Fruit fly (Drosophila melanogaster) whole organism, embryonic: Measurements from ENCODE around the gene CG11975.

ENCODE experiments used
- CG10321 ChIP-seq: fragments of 200-800 bp; sonication (Bioruptor generic); IDR thresholded peaks from 2 replicates; pipeline ENCODE4 v1.3.6; 2022; ENCODE audit warnings: missing biosample characterization, missing genetic modification characterization
- CG11456 ChIP-seq: fragments of 200-800 bp; sonication (Bioruptor generic); IDR thresholded peaks from 3 replicates; pipeline ENCODE4 v1.3.6; 2022; ENCODE audit warnings: missing biosample characterization, missing genetic modification characterization
- CG11504 ChIP-seq: fragments of 200-800 bp; sonication (Bioruptor generic); optimal IDR thresholded peaks from 3 replicates; lab custom pipeline; 2019; ENCODE audit warnings: missing biosample characterization, mild to moderate bottlenecking, missing genetic modification characterization, moderate library complexity
- CG1233 ChIP-seq: fragments of 200-800 bp; sonication (Bioruptor generic); optimal IDR thresholded peaks from 4 replicates; lab custom pipeline; 2018; ENCODE audit warnings: missing biosample characterization, mild to moderate bottlenecking, missing genetic modification characterization
- CG12659 ChIP-seq: fragments of 200-800 bp; sonication (Bioruptor generic); optimal IDR thresholded peaks from 3 replicates; lab custom pipeline; 2017; ENCODE audit warnings: mild to moderate bottlenecking, missing biosample characterization, missing genetic modification reagents, missing genetic modification characterization
- CG13894 ChIP-seq: fragments of 200-800 bp; sonication (Bioruptor generic); optimal IDR thresholded peaks from 3 replicates; lab custom pipeline; 2018; ENCODE audit warnings: missing biosample characterization, mild to moderate bottlenecking, missing genetic modification characterization, moderate library complexity
- CG1603 ChIP-seq: fragments of 200-800 bp; sonication (Bioruptor generic); optimal IDR thresholded peaks from 2 replicates; lab custom pipeline; 2019; ENCODE audit warnings: missing biosample characterization, mild to moderate bottlenecking, missing genetic modification characterization, moderate library complexity
- CG17568 ChIP-seq: fragments of 200-800 bp; sonication (Bioruptor generic); optimal IDR thresholded peaks from 2 replicates; lab custom pipeline; 2018; ENCODE audit warnings: missing biosample characterization, mild to moderate bottlenecking, missing genetic modification characterization, moderate library complexity
- CG2712 ChIP-seq: fragments of 200-800 bp; optimal IDR thresholded peaks from 3 replicates; lab custom pipeline; 2019; ENCODE audit warnings: missing biosample characterization, mild to moderate bottlenecking, missing genetic modification characterization, moderate library complexity
- CG31224 ChIP-seq: fragments of 200-800 bp; sonication (Bioruptor generic); IDR thresholded peaks from 2 replicates; pipeline ENCODE4 v1.3.6; 2022; ENCODE audit warnings: missing biosample characterization, missing genetic modification characterization
- CG32532 ChIP-seq: fragments of 200-800 bp; sonication (Bioruptor generic); IDR thresholded peaks from 2 replicates; pipeline ENCODE4 v1.3.6; 2022; ENCODE audit warnings: missing biosample characterization, missing genetic modification characterization
- CoRest ChIP-seq: fragments of 200-800 bp; sonication (Bioruptor generic); optimal IDR thresholded peaks from 3 replicates; lab custom pipeline; 2018; ENCODE audit warnings: missing biosample characterization, mild to moderate bottlenecking, missing genetic modification characterization, moderate library complexity
- CrebB ChIP-seq: fragments of 200-800 bp; sonication (Bioruptor generic); optimal IDR thresholded peaks from 3 replicates; lab custom pipeline; 2018; ENCODE audit warnings: missing biosample characterization, mild to moderate bottlenecking, missing genetic modification characterization
- Eip74EF ChIP-seq, 2 experiments: fragments of 200-800 bp in 1 of 2; fragments of >200 bp in 1 of 2; sonication (Bioruptor generic) in 1 of 2; optimal IDR thresholded peaks; 2 replicates each; lab custom pipeline; 2017 to 2019; ENCODE audit warnings: missing biosample characterization in 2 of 2, missing genetic modification characterization in 2 of 2, mild to moderate bottlenecking in 1 of 2, moderate library complexity in 1 of 2
- H15 ChIP-seq: fragments of 200-800 bp; sonication (Bioruptor generic); IDR thresholded peaks from 3 replicates; pipeline ENCODE4 v1.3.6; 2022; ENCODE audit warnings: missing biosample characterization, missing genetic modification characterization
- HHEX ChIP-seq: fragments of 200-800 bp; sonication (Bioruptor generic); optimal IDR thresholded peaks from 3 replicates; lab custom pipeline; 2017; ENCODE audit warnings: missing biosample characterization, mild to moderate bottlenecking, missing genetic modification characterization, missing genetic modification reagents
- HmgZ ChIP-seq: fragments of 200-800 bp; sonication (Bioruptor generic); optimal IDR thresholded peaks from 2 replicates; lab custom pipeline; 2018; ENCODE audit warnings: missing biosample characterization, mild to moderate bottlenecking, missing genetic modification characterization
- Hr51 ChIP-seq, 2 experiments: fragments of 200-800 bp; sonication (Bioruptor generic); optimal IDR thresholded peaks; 2 replicates in 1 of 2; 3 replicates in 1 of 2; lab custom pipeline; 2016 to 2018; ENCODE audit warnings: missing biosample characterization in 2 of 2, missing genetic modification characterization in 2 of 2, mild to moderate bottlenecking in 1 of 2, moderate library complexity in 1 of 2
- Nf-YC ChIP-seq: fragments of 200-800 bp; optimal IDR thresholded peaks from 3 replicates; lab custom pipeline; 2019; ENCODE audit warnings: missing biosample characterization, mild to moderate bottlenecking, missing genetic modification characterization, moderate library complexity
- Ptx1 ChIP-seq: fragments of 200-800 bp; sonication (Bioruptor generic); IDR thresholded peaks from 2 replicates; pipeline ENCODE4 v1.3.6; 2022; ENCODE audit warnings: missing biosample characterization, missing genetic modification characterization
- Scr ChIP-seq: fragments of 200-800 bp; sonication (Bioruptor generic); IDR thresholded peaks from 2 replicates; pipeline ENCODE4 v1.3.6; 2022; ENCODE audit warnings: missing biosample characterization, missing genetic modification characterization; ENCODE audit not compliant: partially characterized antibody
- ash1 ChIP-seq: fragments of 200-800 bp; sonication (Bioruptor generic); optimal IDR thresholded peaks from 2 replicates; lab custom pipeline; 2018; ENCODE audit warnings: missing biosample characterization, mild to moderate bottlenecking, missing genetic modification characterization
- bsh ChIP-seq, 2 experiments: fragments of 200-800 bp; sonication (Bioruptor generic); optimal IDR thresholded peaks; 2 replicates each; lab custom pipeline; 2017 to 2018; ENCODE audit warnings: mild to moderate bottlenecking in 2 of 2, missing biosample characterization in 2 of 2, missing genetic modification characterization in 2 of 2, moderate library complexity in 1 of 2
- chinmo ChIP-seq: fragments of 200-800 bp; sonication (Bioruptor generic); IDR thresholded peaks from 4 replicates; pipeline ENCODE4 v1.3.6; 2022; ENCODE audit warnings: missing biosample characterization, missing genetic modification characterization; ENCODE audit not compliant: partially characterized antibody
- crc ChIP-seq: fragments of 200-800 bp; sonication (Bioruptor generic); optimal IDR thresholded peaks from 2 replicates; lab custom pipeline; 2016; ENCODE audit warnings: missing biosample characterization, missing genetic modification characterization
- da ChIP-seq: fragments of 200-800 bp; sonication (Bioruptor generic); optimal IDR thresholded peaks from 2 replicates; lab custom pipeline; 2016; ENCODE audit warnings: missing biosample characterization, missing genetic modification characterization
- hbn ChIP-seq: fragments of 200-800 bp; sonication (Bioruptor generic); IDR thresholded peaks from 2 replicates; pipeline ENCODE4 v1.3.6; 2022; ENCODE audit warnings: missing biosample characterization, missing genetic modification characterization; ENCODE audit not compliant: partially characterized antibody
- insv ChIP-seq, 2 experiments: fragments of 200-800 bp; sonication (Bioruptor generic); optimal IDR thresholded peaks; 3 replicates each; lab custom pipeline; 2016 to 2018; ENCODE audit warnings: missing biosample characterization in 2 of 2, missing genetic modification characterization in 2 of 2
- lab ChIP-seq: fragments of 200-800 bp; sonication (Bioruptor generic); optimal IDR thresholded peaks from 3 replicates; lab custom pipeline; 2017; ENCODE audit warnings: missing biosample characterization, missing genetic modification characterization, mild to moderate bottlenecking, moderate library complexity, missing genetic modification reagents
- luna ChIP-seq: fragments of 200-800 bp; sonication (Bioruptor generic); optimal IDR thresholded peaks from 2 replicates; lab custom pipeline; 2016; ENCODE audit warnings: missing biosample characterization, missing genetic modification characterization
- mirr ChIP-seq: fragments of 200-800 bp; sonication (Bioruptor generic); optimal IDR thresholded peaks from 3 replicates; lab custom pipeline; 2018; ENCODE audit warnings: missing biosample characterization, mild to moderate bottlenecking, missing genetic modification characterization
- nerfin-2 ChIP-seq: fragments of 200-800 bp; sonication (Bioruptor generic); IDR thresholded peaks from 2 replicates; pipeline ENCODE4 v1.3.6; 2022; ENCODE audit warnings: missing biosample characterization, missing genetic modification characterization; ENCODE audit not compliant: partially characterized antibody
- nmo ChIP-seq: fragments of 200-800 bp; sonication (Bioruptor generic); optimal IDR thresholded peaks from 2 replicates; lab custom pipeline; 2018; ENCODE audit warnings: missing biosample characterization, mild to moderate bottlenecking, missing genetic modification characterization, moderate library complexity
- nom ChIP-seq: fragments of 200-800 bp; sonication (Bioruptor generic); optimal IDR thresholded peaks from 2 replicates; lab custom pipeline; 2017; ENCODE audit warnings: missing biosample characterization, missing genetic modification characterization, mild to moderate bottlenecking, moderate library complexity, missing genetic modification reagents
- psq ChIP-seq: fragments of 200-800 bp; sonication (Bioruptor generic); optimal IDR thresholded peaks from 2 replicates; lab custom pipeline; 2017; ENCODE audit warnings: missing biosample characterization, missing genetic modification characterization
- pzg ChIP-seq: fragments of 200-800 bp; sonication (Bioruptor generic); optimal IDR thresholded peaks from 3 replicates; lab custom pipeline; 2018; ENCODE audit warnings: missing biosample characterization, mild to moderate bottlenecking, missing genetic modification characterization, moderate library complexity
- ro ChIP-seq: fragments of 200-800 bp; sonication (Bioruptor generic); IDR thresholded peaks from 2 replicates; pipeline ENCODE4 v1.3.6; 2022; ENCODE audit warnings: missing biosample characterization, missing genetic modification characterization
- row ChIP-seq: fragments of 200-800 bp; sonication (Bioruptor generic); IDR thresholded peaks from 3 replicates; pipeline ENCODE4 v1.3.6; 2022; ENCODE audit warnings: missing biosample characterization, missing genetic modification characterization
- sd ChIP-seq: fragments of 200-800 bp; sonication (Bioruptor generic); optimal IDR thresholded peaks from 3 replicates; lab custom pipeline; 2018; ENCODE audit warnings: missing biosample characterization, mild to moderate bottlenecking, missing genetic modification characterization, moderate library complexity
- sens ChIP-seq: fragments of 200-800 bp; sonication (Bioruptor generic); peaks from one replicate; lab custom pipeline; 2016; ENCODE audit warnings: missing biosample characterization, missing genetic modification characterization
- seq ChIP-seq: fragments of 200-800 bp; sonication (Bioruptor generic); IDR thresholded peaks from 2 replicates; pipeline ENCODE4 v1.3.6; 2022; ENCODE audit warnings: missing biosample characterization, missing genetic modification characterization
- slou ChIP-seq: fragments of 200-800 bp; sonication (Bioruptor generic); optimal IDR thresholded peaks from 3 replicates; lab custom pipeline; 2016; ENCODE audit warnings: missing biosample characterization, missing genetic modification characterization
- unc-4 ChIP-seq: fragments of 200-800 bp; sonication (Bioruptor generic); IDR thresholded peaks from 2 replicates; pipeline ENCODE4 v1.3.6; 2022; ENCODE audit warnings: missing biosample characterization, missing genetic modification characterization; ENCODE audit not compliant: partially characterized antibody
- zen ChIP-seq: fragments of 200-800 bp; sonication (Bioruptor generic); optimal IDR thresholded peaks from 3 replicates; lab custom pipeline; 2018; ENCODE audit warnings: missing biosample characterization, mild to moderate bottlenecking, missing genetic modification characterization, moderate library complexity

Gene CG11975

DNA sequence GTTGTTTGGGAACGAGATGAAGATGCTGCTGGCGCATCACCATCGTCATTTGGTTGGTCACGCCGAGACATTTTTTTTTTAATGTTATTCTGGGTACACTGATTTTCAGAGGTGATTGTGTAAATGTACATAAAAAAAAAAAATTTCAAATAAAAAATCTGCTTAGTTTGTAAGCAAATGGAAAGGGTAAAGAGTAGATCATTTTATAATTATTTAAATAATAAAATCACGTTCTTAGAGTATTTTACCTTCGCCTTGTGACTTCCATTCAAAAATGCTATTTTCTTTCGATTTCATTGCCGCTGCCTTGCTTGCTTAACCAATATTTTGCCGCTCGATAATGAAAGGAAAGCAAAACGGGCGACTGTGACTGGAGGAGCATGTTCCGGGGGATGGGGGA is 14.3 kb upstream of the CG11975 start (continued):
- TF ChIP-seq CoRest (tag; lab: Kevin White, UChicago) (peak; percentile 54), ash1 (GFP tag; lab: Kevin White, UChicago) (no peak), nmo (GFP tag; lab: Kevin White, UChicago) (peak; percentile 45), CG11456 (GFP tag; lab: Robert Waterston, UW) (no peak), sens (no peak), bsh (GFP tag; optimal IDR thresholded peaks at IDR 0.05; lab: Kevin White, UChicago) (peak in 1 of 2 experiments; percentile 70), hbn (no peak), Hr51 (GFP tag; optimal IDR thresholded peaks at IDR 0.05; lab: Kevin White, UChicago) (peak in 1 of 2 experiments; percentile 44), H15 (GFP tag; lab: Robert Waterston, UW) (peak; percentile 63; the same call in 2 of the 3 replicates), da (GFP tag; lab: Kevin White, UChicago) (no peak)

DNA sequence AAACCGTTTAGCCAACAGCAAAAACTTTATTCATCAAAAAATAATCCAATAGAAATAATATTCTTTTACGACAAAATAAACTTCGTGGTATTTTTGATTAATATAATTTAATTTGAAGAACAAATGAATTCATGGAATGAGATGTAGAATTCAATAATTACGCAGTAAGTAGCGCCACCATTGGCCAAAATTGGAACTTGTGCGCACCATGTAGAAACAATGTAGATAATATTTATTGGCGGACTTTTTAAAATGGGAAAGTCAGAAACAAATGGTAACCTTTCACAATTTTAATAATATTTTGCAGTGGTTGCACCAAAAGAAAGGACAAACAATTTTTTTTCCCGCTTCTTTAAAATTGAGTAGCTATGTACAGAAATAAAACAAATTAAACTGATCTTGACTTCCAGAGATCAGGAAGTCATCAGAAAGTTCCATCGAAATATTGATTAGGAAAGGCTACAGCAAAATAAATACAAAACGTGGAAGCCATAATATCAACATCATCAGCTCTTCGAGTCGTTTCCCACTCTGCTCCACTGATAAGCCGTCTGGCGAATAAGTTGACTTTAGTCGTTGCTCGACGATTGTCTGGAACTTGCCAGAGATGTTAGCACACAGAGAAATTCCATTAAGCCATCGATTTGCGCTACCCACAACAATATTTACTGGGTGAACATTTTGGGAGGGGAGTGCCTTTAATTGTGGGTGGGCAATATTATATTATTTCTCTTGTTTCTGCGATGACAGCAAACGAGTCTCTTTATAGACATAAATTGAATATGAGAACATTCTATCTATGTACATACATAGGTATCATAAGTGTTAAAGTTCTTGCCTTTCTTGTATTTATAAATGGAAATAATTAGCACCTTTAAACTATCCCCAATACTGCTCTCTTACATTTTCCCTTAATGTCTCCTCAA is 12.9 kb upstream of the CG11975 start:
- TF ChIP-seq CG1233: peak; percentile 6
- no peak for TF ChIP-seq CG12659
- TF ChIP-seq insv (GFP tag; optimal IDR thresholded peaks at IDR 0.05; lab: Kevin White, UChicago): peak in 1 of 2 experiments; percentile 3
- TF ChIP-seq HHEX (GFP tag; lab: Kevin White, UChicago): no peak
- TF ChIP-seq ro: no peak
- peak; percentile 44; the same call in 1 of the 3 replicates for TF ChIP-seq row
- TF ChIP-seq CG32532 (GFP tag; lab: Robert Waterston, UW): peak; percentile 58; the same call in 1 of the 2 replicates
- TF ChIP-seq CG31224: no peak
- TF ChIP-seq Eip74EF (GFP tag; optimal IDR thresholded peaks at IDR 0.05; lab: Kevin White, UChicago): peak in 1 of 2 experiments; percentile 22
- TF ChIP-seq CG13894 (tag; lab: Kevin White, UChicago): peak; percentile 22
- no peak for TF ChIP-seq Ptx1 (GFP tag; lab: Robert Waterston, UW)
- TF ChIP-seq bsh (GFP tag; optimal IDR thresholded peaks at IDR 0.05; lab: Kevin White, UChicago): peak; percentile 8 to 11
- TF ChIP-seq CrebB (tag; lab: Kevin White, UChicago): no peak
- 0 out of 2 replicates have a peak, but pooled peaks have one; percentile 22 for TF ChIP-seq nerfin-2 (GFP tag; lab: Robert Waterston, UW)
- peak; percentile 14 for TF ChIP-seq pzg (GFP tag; lab: Kevin White, UChicago)
- TF ChIP-seq zen: peak; percentile 37
- TF ChIP-seq HmgZ (tag; lab: Kevin White, UChicago): peak; percentile 20
- peak; percentile 32 for TF ChIP-seq CG1603 (tag; lab: Kevin White, UChicago)
- TF ChIP-seq CG2712: peak; percentile 44
- TF ChIP-seq Nf-YC: peak; percentile 38
- peak; percentile 10 for TF ChIP-seq mirr (GFP tag; lab: Kevin White, UChicago)
- peak; percentile 31; the same call in 1 of the 4 replicates for TF ChIP-seq chinmo (GFP tag; lab: Robert Waterston, UW)
- peak; percentile 11 for TF ChIP-seq luna
- TF ChIP-seq seq (GFP tag; lab: Robert Waterston, UW): peak; percentile 54
- TF ChIP-seq slou (GFP tag; lab: Kevin White, UChicago): peak; percentile 25
- TF ChIP-seq CoRest (tag; lab: Kevin White, UChicago): peak; percentile 24
- peak; percentile 86 for TF ChIP-seq nom
- TF ChIP-seq sd (tag; lab: Kevin White, UChicago): no peak
- TF ChIP-seq CG11504 (tag; lab: Kevin White, UChicago): peak; percentile 65
- peak; percentile 2 for TF ChIP-seq CG17568
- 0 out of 2 replicates have a peak, but pooled peaks have one; percentile 20 for TF ChIP-seq Scr (GFP tag; lab: Robert Waterston, UW)
- TF ChIP-seq CG10321 (GFP tag; lab: Robert Waterston, UW): no peak
- peak; percentile 39; the same call in 1 of the 2 replicates for TF ChIP-seq unc-4
- TF ChIP-seq lab (GFP tag; lab: Kevin White, UChicago): peak; percentile 39
- TF ChIP-seq crc (GFP tag; lab: Kevin White, UChicago): no peak
- no peak for TF ChIP-seq psq (GFP tag; lab: Kevin White, UChicago)
